Worm (Caenorhabditis elegans) whole organism, early embryonic: ENCODE measurements around the gene dct-6.

Experiments
- B0310.2 ChIP-seq: sonication (generic microtip); optimal IDR thresholded peaks from 2 replicates; lab custom pipeline; 2016; ENCODE audit warnings: mild to moderate bottlenecking, missing genetic modification characterization, missing compliant biosample characterization
- ceh-13 ChIP-seq: fragments of 200-800 bp; sonication (Bioruptor generic); optimal IDR thresholded peaks from 2 replicates; lab custom pipeline; 2018; ENCODE audit warnings: mild to moderate bottlenecking, missing genetic modification characterization, missing compliant biosample characterization

ce11 chrIII:5988991-5989726, 22.9 kb downstream of the dct-6 start:
- no peak for TF ChIP-seq ceh-13
- no peak for TF ChIP-seq B0310.2 (tag; lab: Kevin White, UChicago)
